Fruit fly (Drosophila melanogaster) whole organism, prepupa: ENCODE measurements around the gene Acp29AB.

Experiments used
- Blimp-1 ChIP-seq: fragments of 200-800 bp; sonication (Bioruptor generic); optimal IDR thresholded peaks from 3 replicates; lab custom pipeline; 2017; ENCODE audit warnings: missing biosample characterization, missing genetic modification characterization, mild to moderate bottlenecking, moderate library complexity, missing genetic modification reagents
- CG10631 ChIP-seq: fragments of 200-800 bp; sonication (Bioruptor generic); optimal IDR thresholded peaks from 2 replicates; lab custom pipeline; 2016; ENCODE audit warnings: missing biosample characterization, missing genetic modification characterization
- CG10669 ChIP-seq: fragments of 200-800 bp; sonication (Bioruptor generic); optimal IDR thresholded peaks from 3 replicates; lab custom pipeline; 2018; ENCODE audit warnings: missing biosample characterization, mild to moderate bottlenecking, missing genetic modification characterization, moderate library complexity
- CG11294 ChIP-seq: fragments of 200-800 bp; sonication (Bioruptor generic); IDR thresholded peaks from 2 replicates; pipeline ENCODE4 v1.3.6; 2022; ENCODE audit warnings: missing biosample characterization, missing genetic modification characterization
- CG11762 ChIP-seq: fragments of 200-800 bp; sonication (Bioruptor generic); optimal IDR thresholded peaks from 3 replicates; lab custom pipeline; 2016; ENCODE audit warnings: missing biosample characterization, missing genetic modification characterization; ENCODE audit not compliant: insufficient read depth
- CG11902 ChIP-seq: fragments of 200-800 bp; sonication (Bioruptor generic); optimal IDR thresholded peaks from 3 replicates; lab custom pipeline; 2016; ENCODE audit warnings: missing biosample characterization, missing genetic modification characterization
- CG16779 ChIP-seq: fragments of 200-800 bp; sonication (Bioruptor generic); optimal IDR thresholded peaks from 3 replicates; lab custom pipeline; 2017; ENCODE audit warnings: missing biosample characterization, mild to moderate bottlenecking, missing genetic modification characterization
- CG3032 ChIP-seq: fragments of 200-800 bp; optimal IDR thresholded peaks from 2 replicates; lab custom pipeline; 2019; ENCODE audit warnings: missing biosample characterization, mild to moderate bottlenecking, missing genetic modification characterization, moderate library complexity
- CG31627 ChIP-seq: fragments of 200-800 bp; sonication (Bioruptor generic); optimal IDR thresholded peaks from 3 replicates; lab custom pipeline; 2016; ENCODE audit warnings: missing biosample characterization, missing genetic modification characterization
- CG32006 ChIP-seq: fragments of 200-800 bp; sonication (Bioruptor generic); optimal IDR thresholded peaks from 3 replicates; lab custom pipeline; 2017; ENCODE audit warnings: missing biosample characterization, mild to moderate bottlenecking, missing genetic modification characterization
- CG34406 ChIP-seq: fragments of 200-800 bp; sonication (Bioruptor generic); optimal IDR thresholded peaks from 3 replicates; lab custom pipeline; 2016; ENCODE audit warnings: missing biosample characterization, missing genetic modification characterization
- CG4318 ChIP-seq: fragments of 200-800 bp; sonication (Bioruptor generic); optimal IDR thresholded peaks from 3 replicates; lab custom pipeline; 2017; ENCODE audit warnings: missing biosample characterization, mild to moderate bottlenecking, missing genetic modification characterization
- CG6163 ChIP-seq: fragments of 200-800 bp; sonication (Bioruptor generic); IDR thresholded peaks from 3 replicates; pipeline ENCODE4 v1.3.6; 2022; ENCODE audit warnings: missing biosample characterization, missing genetic modification characterization
- CG6792 ChIP-seq: fragments of 200-800 bp; sonication (Bioruptor generic); optimal IDR thresholded peaks from 3 replicates; lab custom pipeline; 2016; ENCODE audit warnings: missing biosample characterization, missing genetic modification characterization
- CG6808 ChIP-seq: fragments of 200-800 bp; sonication (Bioruptor generic); optimal IDR thresholded peaks from 3 replicates; lab custom pipeline; 2017; ENCODE audit warnings: missing biosample characterization, missing genetic modification characterization, mild to moderate bottlenecking, moderate library complexity, missing genetic modification reagents
- CG6854 ChIP-seq: fragments of 200-800 bp; sonication (Bioruptor generic); optimal IDR thresholded peaks from 2 replicates; lab custom pipeline; 2017; ENCODE audit warnings: missing biosample characterization, mild to moderate bottlenecking, missing genetic modification characterization
- CG7368 ChIP-seq: fragments of 200-800 bp; sonication (Bioruptor generic); optimal IDR thresholded peaks from 3 replicates; lab custom pipeline; 2016; ENCODE audit warnings: missing biosample characterization, missing genetic modification characterization
- CG8119 ChIP-seq: fragments of 200-800 bp; sonication (Bioruptor generic); IDR thresholded peaks from 3 replicates; pipeline ENCODE4 v1.3.6; 2022; ENCODE audit warnings: missing biosample characterization, missing genetic modification characterization
- CG8319 ChIP-seq: fragments of 200-800 bp; sonication (Bioruptor generic); optimal IDR thresholded peaks from 3 replicates; lab custom pipeline; 2016; ENCODE audit warnings: missing biosample characterization, missing genetic modification characterization
- CG8632 ChIP-seq: fragments of 200-800 bp; sonication (Bioruptor generic); optimal IDR thresholded peaks from 3 replicates; lab custom pipeline; 2016; ENCODE audit warnings: missing biosample characterization, missing genetic modification characterization
- Eip75B ChIP-seq: fragments of 200-800 bp; sonication (Bioruptor generic); optimal IDR thresholded peaks from 3 replicates; lab custom pipeline; 2016; ENCODE audit warnings: missing biosample characterization, missing genetic modification characterization
- Eip78C ChIP-seq: fragments of 200-800 bp; sonication (Bioruptor generic); peaks from one replicate; lab custom pipeline; 2016; ENCODE audit warnings: missing biosample characterization, missing genetic modification characterization
- Ets21C ChIP-seq: fragments of 200-800 bp; sonication (Bioruptor generic); optimal IDR thresholded peaks from 3 replicates; lab custom pipeline; 2016; ENCODE audit warnings: missing biosample characterization, missing genetic modification characterization
- Ets96B ChIP-seq: fragments of 200-800 bp; optimal IDR thresholded peaks from 2 replicates; lab custom pipeline; 2019; ENCODE audit warnings: missing biosample characterization, mild to moderate bottlenecking, missing genetic modification characterization, moderate library complexity
- Gug ChIP-seq: fragments of 200-800 bp; sonication (Bioruptor generic); IDR thresholded peaks from 2 replicates; pipeline ENCODE4 v1.3.6; 2022; ENCODE audit warnings: missing biosample characterization, missing genetic modification characterization
- Hr39 ChIP-seq: fragments of 200-800 bp; sonication (Bioruptor generic); optimal IDR thresholded peaks from 2 replicates; lab custom pipeline; 2016; ENCODE audit warnings: missing biosample characterization, missing genetic modification characterization
- Hr4 ChIP-seq: fragments of 200-800 bp; sonication (Bioruptor generic); optimal IDR thresholded peaks from 3 replicates; lab custom pipeline; 2016; ENCODE audit warnings: missing biosample characterization, missing genetic modification characterization
- Lpt ChIP-seq: fragments of 200-800 bp; sonication (Bioruptor generic); optimal IDR thresholded peaks from 3 replicates; lab custom pipeline; 2016; ENCODE audit warnings: missing biosample characterization, missing genetic modification characterization
- Met ChIP-seq: fragments of 200-800 bp; sonication (Bioruptor generic); optimal IDR thresholded peaks from 3 replicates; lab custom pipeline; 2016; ENCODE audit warnings: missing biosample characterization, missing genetic modification characterization
- OdsH ChIP-seq: fragments of 200-800 bp; sonication (Bioruptor generic); optimal IDR thresholded peaks from 3 replicates; lab custom pipeline; 2016; ENCODE audit warnings: missing biosample characterization, missing genetic modification characterization
- Smox ChIP-seq: fragments of 200-800 bp; sonication (Bioruptor generic); optimal IDR thresholded peaks from 3 replicates; lab custom pipeline; 2016; ENCODE audit warnings: missing biosample characterization, missing genetic modification characterization
- Sox102F ChIP-seq: fragments of 200-800 bp; sonication (Bioruptor generic); optimal IDR thresholded peaks from 2 replicates; lab custom pipeline; 2016; ENCODE audit warnings: missing biosample characterization, mild to moderate bottlenecking, missing genetic modification characterization
- Sox14 ChIP-seq: fragments of 200-800 bp; sonication (Bioruptor generic); optimal IDR thresholded peaks from 3 replicates; lab custom pipeline; 2016; ENCODE audit warnings: missing biosample characterization, missing genetic modification characterization
- Sox15 ChIP-seq: fragments of 200-800 bp; sonication (Bioruptor generic); optimal IDR thresholded peaks from 3 replicates; lab custom pipeline; 2016; ENCODE audit warnings: missing biosample characterization, missing genetic modification characterization
- achi ChIP-seq: fragments of 200-800 bp; sonication (Bioruptor generic); optimal IDR thresholded peaks from 3 replicates; lab custom pipeline; 2016; ENCODE audit warnings: missing biosample characterization, missing genetic modification characterization
- acj6 ChIP-seq: fragments of 200-800 bp; sonication (Bioruptor generic); optimal IDR thresholded peaks from 3 replicates; lab custom pipeline; 2016; ENCODE audit warnings: missing biosample characterization, missing genetic modification characterization
- dac ChIP-seq: fragments of 200-800 bp; sonication (Bioruptor generic); optimal IDR thresholded peaks from 2 replicates; lab custom pipeline; 2017; ENCODE audit warnings: missing biosample characterization, mild to moderate bottlenecking, missing genetic modification characterization
- dsx ChIP-seq: fragments of 200-800 bp; optimal IDR thresholded peaks from 3 replicates; lab custom pipeline; 2019; ENCODE audit warnings: missing biosample characterization, mild to moderate bottlenecking, missing genetic modification characterization, moderate library complexity; ENCODE audit not compliant: poor library complexity, severe bottlenecking
- eg ChIP-seq: fragments of 200-800 bp; sonication (Bioruptor generic); IDR thresholded peaks from 3 replicates; pipeline ENCODE4 v1.3.6; 2022; ENCODE audit warnings: missing biosample characterization, missing genetic modification characterization
- esn ChIP-seq: fragments of 200-800 bp; sonication (Bioruptor generic); optimal IDR thresholded peaks from 2 replicates; lab custom pipeline; 2016; ENCODE audit warnings: missing biosample characterization, mild to moderate bottlenecking, missing genetic modification characterization, moderate library complexity
- fd85E ChIP-seq: fragments of 200-800 bp; sonication (Bioruptor generic); optimal IDR thresholded peaks from 3 replicates; lab custom pipeline; 2016; ENCODE audit warnings: missing biosample characterization, missing genetic modification characterization
- fkh ChIP-seq: fragments of 200-800 bp; sonication (Bioruptor generic); optimal IDR thresholded peaks from 3 replicates; lab custom pipeline; 2017; ENCODE audit warnings: missing biosample characterization, mild to moderate bottlenecking, missing genetic modification characterization, moderate library complexity
- lz ChIP-seq: fragments of 200-800 bp; sonication (Bioruptor generic); optimal IDR thresholded peaks from 3 replicates; lab custom pipeline; 2016; ENCODE audit warnings: missing biosample characterization, missing genetic modification characterization
- net ChIP-seq: fragments of 200-800 bp; sonication (Bioruptor generic); optimal IDR thresholded peaks from 3 replicates; lab custom pipeline; 2016; ENCODE audit warnings: missing biosample characterization, missing genetic modification characterization
- pdm3 ChIP-seq: fragments of 200-800 bp; sonication (Bioruptor generic); optimal IDR thresholded peaks from 3 replicates; lab custom pipeline; 2016; ENCODE audit warnings: missing biosample characterization, missing genetic modification characterization
- salr ChIP-seq, 2 experiments: fragments of 200-800 bp; sonication (Bioruptor generic); optimal IDR thresholded peaks; 3 replicates each; lab custom pipeline; 2016 to 2018; ENCODE audit warnings: missing biosample characterization in 2 of 2, missing genetic modification characterization in 2 of 2, mild to moderate bottlenecking in 1 of 2
- spab ChIP-seq: fragments of 200-800 bp; sonication (Bioruptor generic); optimal IDR thresholded peaks from 2 replicates; lab custom pipeline; 2017; ENCODE audit warnings: missing biosample characterization, mild to moderate bottlenecking, missing genetic modification characterization, missing genetic modification reagents
- ss ChIP-seq, 2 experiments: fragments of 200-800 bp; sonication (Bioruptor generic); optimal IDR thresholded peaks; 2 replicates in 1 of 2; 3 replicates in 1 of 2; lab custom pipeline; 2017 to 2018; ENCODE audit warnings: mild to moderate bottlenecking in 2 of 2, missing biosample characterization in 2 of 2, missing genetic modification characterization in 2 of 2, moderate library complexity in 1 of 2
- svp ChIP-seq: fragments of 200-800 bp; sonication (Bioruptor generic); peaks from one replicate; lab custom pipeline; 2016; ENCODE audit warnings: missing biosample characterization, missing genetic modification characterization
- topi ChIP-seq: fragments of 200-800 bp; sonication (Bioruptor generic); optimal IDR thresholded peaks from 3 replicates; lab custom pipeline; 2016; ENCODE audit warnings: missing biosample characterization, missing genetic modification characterization
- vri ChIP-seq: fragments of 200-800 bp; sonication (Bioruptor generic); optimal IDR thresholded peaks from 3 replicates; lab custom pipeline; 2016; ENCODE audit warnings: missing biosample characterization, mild to moderate bottlenecking, missing genetic modification characterization

Acp29AB gene

DNA sequence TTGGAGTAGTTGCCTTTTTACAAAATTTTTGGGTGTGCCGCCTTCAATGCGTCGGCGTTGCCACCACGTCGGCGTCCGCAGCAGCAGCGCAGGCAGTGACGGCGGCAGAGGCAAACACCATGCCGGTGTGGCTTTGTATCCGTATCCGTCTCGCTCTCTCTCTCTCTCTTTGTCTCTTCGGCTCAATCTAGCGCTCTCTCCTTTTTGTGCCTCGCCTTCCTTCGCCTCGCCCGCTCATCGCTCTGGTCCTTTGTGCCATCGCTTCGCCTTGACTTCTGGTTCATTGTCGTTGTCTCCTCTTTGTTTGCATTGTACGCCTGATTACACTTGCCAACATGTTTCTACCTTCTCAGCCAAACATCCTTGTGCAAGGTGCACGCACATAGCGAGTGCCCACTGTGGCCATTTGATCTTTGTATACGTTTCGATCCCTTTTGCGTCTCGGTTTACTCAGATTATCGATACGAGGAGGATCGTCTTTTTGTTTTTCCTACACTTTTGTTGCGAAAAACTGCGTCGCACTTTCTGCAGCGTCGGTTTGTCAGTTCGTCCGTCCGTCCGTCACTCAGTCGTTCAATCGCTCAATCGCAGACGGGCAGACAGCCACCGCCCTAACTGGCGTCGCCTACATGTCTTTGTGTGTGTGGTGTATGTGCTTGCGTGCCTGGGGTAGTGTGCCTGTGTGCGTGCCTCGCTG is 23.5 kb upstream of the Acp29AB start:
- TF ChIP-seq salr (GFP tag; optimal IDR thresholded peaks at IDR 0.05; lab: Kevin White, UChicago): peak; percentile 32 to 63
- TF ChIP-seq Hr39 (GFP tag; lab: Kevin White, UChicago): peak; percentile 78
- TF ChIP-seq CG6808: peak; percentile 73
- peak; percentile 72 for TF ChIP-seq achi
- peak; percentile 73 for TF ChIP-seq CG31627 (GFP tag; lab: Kevin White, UChicago)
- peak; percentile 59 for TF ChIP-seq CG8632
- peak; percentile 62 for TF ChIP-seq fd85E (GFP tag; lab: Kevin White, UChicago)
- peak; percentile 29 for TF ChIP-seq Blimp-1 (GFP tag; lab: Kevin White, UChicago)
- TF ChIP-seq Sox14: peak; percentile 98
- peak; percentile 60 for TF ChIP-seq Ets21C (GFP tag; lab: Kevin White, UChicago)
- TF ChIP-seq CG10669: peak; percentile 77
- peak; percentile 88 for TF ChIP-seq Sox102F (GFP tag; lab: Kevin White, UChicago)
- peak; percentile 6 for TF ChIP-seq CG6854 (GFP tag; lab: Kevin White, UChicago)
- TF ChIP-seq Sox15 (GFP tag; lab: Kevin White, UChicago): peak; percentile 7
- peak; percentile 22 for TF ChIP-seq CG8319 (GFP tag; lab: Kevin White, UChicago)
- TF ChIP-seq eg: peak; percentile 60
- peak; percentile 59 for TF ChIP-seq net (GFP tag; lab: Kevin White, UChicago)
- TF ChIP-seq CG7368 (GFP tag; lab: Kevin White, UChicago): peak; percentile 60
- peak; percentile 56 for TF ChIP-seq CG34406
- peak; percentile 84 for TF ChIP-seq dsx (GFP tag; lab: Kevin White, UChicago)
- TF ChIP-seq CG11294 (GFP tag; lab: Robert Waterston, UW): peak; percentile 51; the same call in 1 of the 2 replicates
- peak; percentile 85 for TF ChIP-seq esn (GFP tag; lab: Kevin White, UChicago)
- peak; percentile 75 for TF ChIP-seq pdm3 (GFP tag; lab: Kevin White, UChicago)
- TF ChIP-seq CG32006 (GFP tag; lab: Kevin White, UChicago): peak; percentile 65
- peak; percentile 55 for TF ChIP-seq vri (GFP tag; lab: Kevin White, UChicago)
- TF ChIP-seq OdsH (GFP tag; lab: Kevin White, UChicago): peak; percentile 58
- TF ChIP-seq CG4318: no peak
- peak; percentile 63 for TF ChIP-seq CG3032 (tag; lab: Kevin White, UChicago)
- no peak for TF ChIP-seq Gug
- TF ChIP-seq CG10631: peak; percentile 73
- TF ChIP-seq dac (GFP tag; lab: Kevin White, UChicago): peak; percentile 14
- TF ChIP-seq acj6 (GFP tag; lab: Kevin White, UChicago): peak; percentile 65
- peak; percentile 99 for TF ChIP-seq svp (GFP tag; lab: Kevin White, UChicago)
- TF ChIP-seq CG6792: peak; percentile 76
- TF ChIP-seq CG11902 (GFP tag; lab: Kevin White, UChicago): peak; percentile 30
- TF ChIP-seq CG16779 (tag; lab: Kevin White, UChicago): peak; percentile 61
- TF ChIP-seq fkh (GFP tag; lab: Kevin White, UChicago): peak; percentile 16
- TF ChIP-seq Eip75B: peak; percentile 89
- no peak for TF ChIP-seq CG11762 (GFP tag; lab: Kevin White, UChicago)
- TF ChIP-seq CG8119 (GFP tag; lab: Robert Waterston, UW): peak; percentile 55; the same call in 2 of the 3 replicates
- peak; percentile 76 for TF ChIP-seq Ets96B (tag; lab: Kevin White, UChicago)
- TF ChIP-seq Hr4 (GFP tag; lab: Kevin White, UChicago): peak; percentile 56
- TF ChIP-seq topi (GFP tag; lab: Kevin White, UChicago): peak; percentile 78
- TF ChIP-seq lz (GFP tag; lab: Kevin White, UChicago): peak; percentile 79
- TF ChIP-seq Met (GFP tag; lab: Kevin White, UChicago): peak; percentile 80
- TF ChIP-seq spab (GFP tag; lab: Kevin White, UChicago): peak; percentile 75
- peak; percentile 67 for TF ChIP-seq Lpt (GFP tag; lab: Kevin White, UChicago)
- TF ChIP-seq Eip78C: peak; percentile 94
- peak; percentile 73 for TF ChIP-seq Smox (GFP tag; lab: Kevin White, UChicago)
- peak; percentile 82 to 90 for TF ChIP-seq ss (GFP tag; optimal IDR thresholded peaks at IDR 0.05; lab: Kevin White, UChicago)
- TF ChIP-seq CG6163 (GFP tag; lab: Robert Waterston, UW): peak; percentile 82
